Worm (Caenorhabditis elegans): Measurements from ENCODE around the gene ncam-1.

Gene ncam-1

ce11 chrX:706490-706889 lies 14.8 kb downstream of the ncam-1 start, which contains the start of gene M02A10.1:
Gene M02A10.1, plus strand, starts transcription at chrX:706790.
- TF ChIP-seq nfya-1 (tag; optimal IDR thresholded peaks at IDR 0.05) = no peak
- no peak for TF ChIP-seq mec-3 (tag; optimal IDR thresholded peaks at IDR 0.05; ENCODE audit: borderline replicate concordance)

- TF ChIP-seq madf-2 (tag; optimal IDR thresholded peaks at IDR 0.05) (no peak), fkh-6 (tag; optimal IDR thresholded peaks at IDR 0.05) (no peak), nhr-11 (tag; optimal IDR thresholded peaks at IDR 0.05) (no peak), ceh-45 (GFP tag; IDR thresholded peaks at IDR 0.05) (no peak), ets-4 (tag; optimal IDR thresholded peaks at IDR 0.05) (no peak), fax-1 (tag; optimal IDR thresholded peaks at IDR 0.05) (no peak)
Measured at ce11 chrX:714398-714797, 22.7 kb downstream of the ncam-1 start, which contains the start of gene irk-2. Gene irk-2, minus strand, starts transcription at chrX:714498.

DNA sequence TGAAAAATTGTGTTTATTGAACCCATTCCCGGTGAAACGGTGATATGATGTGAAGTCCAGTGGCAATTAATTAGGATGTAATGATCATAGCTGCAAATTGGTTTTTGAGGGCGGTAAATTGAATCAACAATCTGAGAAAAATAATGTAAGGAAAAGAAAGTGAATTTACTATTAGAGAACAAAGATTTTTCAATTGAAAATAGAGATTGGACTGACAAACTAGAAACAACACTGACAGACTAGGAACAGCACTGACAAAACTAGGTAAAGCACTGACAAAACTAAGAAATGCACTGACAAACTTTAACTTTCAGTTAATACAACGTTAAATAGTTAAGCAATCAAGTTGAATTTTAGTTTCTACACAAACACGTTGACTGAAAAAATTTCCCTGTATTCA lies 34.2 kb downstream of the ncam-1 start, which contains the start of gene sli-1:
Gene sli-1, minus strand, starts transcription at position 101 of the 400 bp plus-strand sequence.
- no peak for TF ChIP-seq ceh-30 (tag; optimal IDR thresholded peaks at IDR 0.05)
- TF ChIP-seq odd-2 (tag; optimal IDR thresholded peaks at IDR 0.05) = no peak
- TF ChIP-seq ceh-22 (tag; optimal IDR thresholded peaks at IDR 0.05) = no peak
- TF ChIP-seq ceh-45 (GFP tag; IDR thresholded peaks at IDR 0.05) = no peak
- TF ChIP-seq ceh-48 (tag; optimal IDR thresholded peaks at IDR 0.05) = no peak
- TF ChIP-seq madf-2 (tag; optimal IDR thresholded peaks at IDR 0.05) = no peak
- TF ChIP-seq K09A11.1 (tag; optimal IDR thresholded peaks at IDR 0.05; ENCODE audit: insufficient read depth) = no peak
- TF ChIP-seq fax-1 (tag; optimal IDR thresholded peaks at IDR 0.05) = no peak
- no peak for TF ChIP-seq hlh-30 (tag; optimal IDR thresholded peaks at IDR 0.05; ENCODE audit: insufficient read depth)
- TF ChIP-seq npax-4 (tag; optimal IDR thresholded peaks at IDR 0.05) = no peak
- TF ChIP-seq ztf-16 (tag; optimal IDR thresholded peaks at IDR 0.05) = no peak
- no peak for TF ChIP-seq eyg-1 (tag; optimal IDR thresholded peaks at IDR 0.05)
- no peak for TF ChIP-seq ttx-3 (tag; optimal IDR thresholded peaks at IDR 0.05)
- no peak for TF ChIP-seq ceh-2 (tag; optimal IDR thresholded peaks at IDR 0.05)
- TF ChIP-seq tbx-2 (tag; optimal IDR thresholded peaks at IDR 0.05) = no peak
- TF ChIP-seq ets-4 (tag; optimal IDR thresholded peaks at IDR 0.05) = no peak
- no peak for TF ChIP-seq lim-6 (tag; optimal IDR thresholded peaks at IDR 0.05)
- no peak for TF ChIP-seq ceh-24 (tag; optimal IDR thresholded peaks at IDR 0.05)

DNA sequence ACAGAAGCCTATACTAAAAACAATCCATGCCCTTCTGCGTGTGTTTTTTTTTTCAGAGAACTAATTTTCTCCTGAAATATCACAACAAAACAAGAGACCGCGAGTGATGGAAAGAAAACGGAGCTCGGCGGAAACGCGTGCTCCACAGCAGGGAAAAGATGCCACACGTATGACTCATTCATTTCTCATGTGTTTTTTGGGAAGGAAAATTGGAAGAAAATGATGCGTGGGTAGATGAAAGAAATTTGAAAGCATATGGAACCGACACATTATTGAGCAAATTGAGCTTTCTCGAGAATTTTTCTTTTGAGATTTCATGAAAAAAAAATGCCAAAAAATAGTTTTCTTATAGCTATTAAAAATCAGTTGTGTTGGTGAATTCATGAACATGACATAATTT lies 34.6 kb downstream of the ncam-1 start:
- TF ChIP-seq pha-4 (tag; optimal IDR thresholded peaks at IDR 0.05) (no peak), K02D7.2 (tag; optimal IDR thresholded peaks at IDR 0.05) (no peak), rnt-1 (tag; optimal IDR thresholded peaks at IDR 0.05) (no peak), pat-9 (tag; optimal IDR thresholded peaks at IDR 0.05) (no peak), mec-3 (tag; optimal IDR thresholded peaks at IDR 0.05; ENCODE audit: borderline replicate concordance) (no peak), ceh-30 (tag; optimal IDR thresholded peaks at IDR 0.05) (no peak), sox-4 (tag; optimal IDR thresholded peaks at IDR 0.05) (no peak), hlh-15 (tag; optimal IDR thresholded peaks at IDR 0.05) (no peak), gmeb-2 (tag; optimal IDR thresholded peaks at IDR 0.05) (no peak), lin-11 (tag; optimal IDR thresholded peaks at IDR 0.05) (no peak), lim-6 (tag; optimal IDR thresholded peaks at IDR 0.05) (no peak), tbx-2 (tag; optimal IDR thresholded peaks at IDR 0.05) (no peak), unc-86 (tag; optimal IDR thresholded peaks at IDR 0.05) (no peak), ceh-14 (tag; optimal IDR thresholded peaks at IDR 0.05) (no peak)

ce11 chrX:727737-728136 lies 36.0 kb downstream of the ncam-1 start:
- TF ChIP-seq sdc-2 (tag; optimal IDR thresholded peaks at IDR 0.05) (peak; percentile 90), nhr-11 (tag; optimal IDR thresholded peaks at IDR 0.05) (no peak), pqm-1 (tag; optimal IDR thresholded peaks at IDR 0.05) (no peak), eyg-1 (tag; optimal IDR thresholded peaks at IDR 0.05) (peak; percentile 60), zip-5 (tag; optimal IDR thresholded peaks at IDR 0.05) (no peak), hlh-13 (GFP tag; optimal IDR thresholded peaks at IDR 0.05) (no peak), ceh-48 (tag; optimal IDR thresholded peaks at IDR 0.05) (peak; percentile 88), che-1 (tag; optimal IDR thresholded peaks at IDR 0.05) (no peak), ceh-19 (GFP tag; optimal IDR thresholded peaks at IDR 0.05) (no peak), sox-2 (GFP tag; IDR thresholded peaks at IDR 0.05) (no peak), K09A11.1 (tag; optimal IDR thresholded peaks at IDR 0.05; ENCODE audit: insufficient read depth) (no peak), K02D7.2 (tag; optimal IDR thresholded peaks at IDR 0.05) (no peak), ceh-6 (GFP tag; optimal IDR thresholded peaks at IDR 0.05) (no peak), dve-1 (tag; optimal IDR thresholded peaks at IDR 0.05) (no peak), lim-6 (tag; optimal IDR thresholded peaks at IDR 0.05) (no peak), unc-42 (tag; optimal IDR thresholded peaks at IDR 0.05) (peak; percentile 95), ceh-30 (tag; optimal IDR thresholded peaks at IDR 0.05) (no peak), T23F11.4 (GFP tag; optimal IDR thresholded peaks at IDR 0.05) (no peak), C08G9.2 (tag; optimal IDR thresholded peaks at IDR 0.05) (peak; percentile 20), ttx-3 (tag; optimal IDR thresholded peaks at IDR 0.05) (no peak), ref-2 (tag; optimal IDR thresholded peaks at IDR 0.05) (peak; percentile 79)

Data from whole organism, late embryonic.